Fruit fly (Drosophila melanogaster) whole organism, embryonic: ENCODE results near the gene CG7430.
A peak's percentile ranks its signal among the peaks of the same experiment; 100 is the strongest.

ENCODE experiments used
- B-H2 ChIP-seq: fragments of 200-800 bp; sonication (Bioruptor generic); optimal IDR thresholded peaks from 2 replicates; lab custom pipeline; 2018; ENCODE audit warnings: missing biosample characterization, mild to moderate bottlenecking, missing genetic modification characterization
- Bgb ChIP-seq: fragments of 200-800 bp; sonication (Bioruptor generic); IDR thresholded peaks from 2 replicates; pipeline ENCODE4 v1.3.6; 2022; ENCODE audit warnings: missing biosample characterization, missing genetic modification characterization; ENCODE audit not compliant: partially characterized antibody
- CG10543 ChIP-seq: fragments of 200-800 bp; sonication (Bioruptor generic); optimal IDR thresholded peaks from 3 replicates; lab custom pipeline; 2017; ENCODE audit warnings: missing biosample characterization, mild to moderate bottlenecking, missing genetic modification characterization, moderate library complexity
- CG11247 ChIP-seq: fragments of 200-800 bp; sonication (Bioruptor generic); IDR thresholded peaks from 2 replicates; pipeline ENCODE4 v1.3.6; 2022; ENCODE audit warnings: missing biosample characterization, missing genetic modification characterization
- CG11456 ChIP-seq: fragments of 200-800 bp; sonication (Bioruptor generic); IDR thresholded peaks from 3 replicates; pipeline ENCODE4 v1.3.6; 2022; ENCODE audit warnings: missing biosample characterization, missing genetic modification characterization
- CG12236 ChIP-seq: fragments of 200-800 bp; sonication (Bioruptor generic); optimal IDR thresholded peaks from 2 replicates; lab custom pipeline; 2016; ENCODE audit warnings: missing biosample characterization, missing genetic modification characterization
- CG12299 ChIP-seq: fragments of 200-800 bp; sonication (Bioruptor generic); optimal IDR thresholded peaks from 2 replicates; lab custom pipeline; 2018; ENCODE audit warnings: missing biosample characterization, mild to moderate bottlenecking, missing genetic modification characterization
- CG13624 ChIP-seq: fragments of 200-800 bp; sonication (Bioruptor generic); optimal IDR thresholded peaks from 2 replicates; lab custom pipeline; 2016; ENCODE audit warnings: missing biosample characterization, missing genetic modification characterization
- CG14014 ChIP-seq: fragments of 200-800 bp; sonication (Bioruptor generic); IDR thresholded peaks from 2 replicates; pipeline ENCODE4 v1.3.6; 2022; ENCODE audit warnings: missing biosample characterization, missing genetic modification characterization
- CG14667 ChIP-seq: fragments of 200-800 bp; sonication (Bioruptor generic); IDR thresholded peaks from 2 replicates; pipeline ENCODE4 v1.3.6; 2022; ENCODE audit warnings: missing biosample characterization, missing genetic modification characterization
- CG1832 ChIP-seq: fragments of 200-800 bp; sonication (Bioruptor generic); optimal IDR thresholded peaks from 2 replicates; lab custom pipeline; 2017; ENCODE audit warnings: missing biosample characterization, mild to moderate bottlenecking, missing genetic modification characterization, inconsistent platforms
- CG3065 ChIP-seq: fragments of 200-800 bp; sonication (Bioruptor generic); optimal IDR thresholded peaks from 2 replicates; lab custom pipeline; 2016; ENCODE audit warnings: missing biosample characterization, missing genetic modification characterization
- CG3407 ChIP-seq: fragments of 200-800 bp; sonication (Bioruptor generic); optimal IDR thresholded peaks from 2 replicates; lab custom pipeline; 2018; ENCODE audit warnings: missing biosample characterization, mild to moderate bottlenecking, missing genetic modification characterization
- CG34376 ChIP-seq: fragments of 200-800 bp; sonication (Bioruptor generic); optimal IDR thresholded peaks from 2 replicates; lab custom pipeline; 2018; ENCODE audit warnings: missing biosample characterization, mild to moderate bottlenecking, missing genetic modification characterization
- CG42726 ChIP-seq: fragments of 200-800 bp; sonication (Bioruptor generic); IDR thresholded peaks from 2 replicates; pipeline ENCODE4 v1.3.6; 2022; ENCODE audit warnings: missing biosample characterization, missing genetic modification characterization; ENCODE audit not compliant: partially characterized antibody
- CG4360 ChIP-seq: fragments of 200-800 bp; sonication (Bioruptor generic); IDR thresholded peaks from 2 replicates; pipeline ENCODE4 v1.3.6; 2022; ENCODE audit warnings: missing biosample characterization, missing genetic modification characterization
- CG6689 ChIP-seq: fragments of 200-800 bp; sonication (Bioruptor generic); IDR thresholded peaks from 2 replicates; pipeline ENCODE4 v1.3.6; 2022; ENCODE audit warnings: missing biosample characterization, missing genetic modification characterization
- CG8290 ChIP-seq, 3 experiments: fragments of 200-800 bp; sonication (Bioruptor generic); optimal IDR thresholded peaks; 2 replicates each; lab custom pipeline; 2016 to 2019; ENCODE audit warnings: missing biosample characterization in 3 of 3, missing genetic modification characterization in 3 of 3, mild to moderate bottlenecking in 2 of 3, moderate library complexity in 1 of 3
- CG9932 ChIP-seq: fragments of 200-800 bp; sonication (Bioruptor generic); IDR thresholded peaks from 2 replicates; pipeline ENCODE4 v1.3.6; 2022; ENCODE audit warnings: missing biosample characterization, missing genetic modification characterization
- D19A ChIP-seq: fragments of 200-800 bp; optimal IDR thresholded peaks from 3 replicates; lab custom pipeline; 2019; ENCODE audit warnings: missing biosample characterization, mild to moderate bottlenecking, missing genetic modification characterization, moderate library complexity
- Dbx ChIP-seq: fragments of 200-800 bp; sonication (Bioruptor generic); IDR thresholded peaks from 3 replicates; pipeline ENCODE4 v1.3.6; 2022; ENCODE audit warnings: missing biosample characterization, missing genetic modification characterization
- Dll ChIP-seq: fragments of 200-800 bp; sonication (Bioruptor generic); IDR thresholded peaks from 4 replicates; pipeline ENCODE4 v1.3.6; 2022; ENCODE audit warnings: missing biosample characterization, missing genetic modification characterization; ENCODE audit not compliant: partially characterized antibody
- E2f2 ChIP-seq: fragments of 200-800 bp; sonication (Bioruptor generic); IDR thresholded peaks from 2 replicates; pipeline ENCODE4 v1.3.6; 2022; ENCODE audit warnings: missing biosample characterization, missing genetic modification characterization
- Ets65A ChIP-seq: fragments of 200-800 bp; sonication (Bioruptor generic); peaks from one replicate; lab custom pipeline; 2016; ENCODE audit warnings: missing biosample characterization, missing genetic modification characterization
- Fer3 ChIP-seq: fragments of 200-800 bp; sonication (Bioruptor generic); optimal IDR thresholded peaks from 2 replicates; lab custom pipeline; 2018; ENCODE audit warnings: missing biosample characterization, mild to moderate bottlenecking, missing genetic modification characterization, moderate library complexity
- HLH3B ChIP-seq: fragments of 200-800 bp; sonication (Bioruptor generic); IDR thresholded peaks from 2 replicates; pipeline ENCODE4 v1.3.6; 2022; ENCODE audit warnings: missing biosample characterization, missing genetic modification characterization
- Hr78 ChIP-seq, 2 experiments: fragments of 200-800 bp in 1 of 2; fragments of >200 bp in 1 of 2; sonication (Bioruptor generic) in 1 of 2; optimal IDR thresholded peaks; 2 replicates each; lab custom pipeline; 2017 to 2019; ENCODE audit warnings: missing biosample characterization in 2 of 2, missing genetic modification characterization in 2 of 2, mild to moderate bottlenecking in 1 of 2, moderate library complexity in 1 of 2
- Meics ChIP-seq: fragments of 200-800 bp; sonication (Bioruptor generic); optimal IDR thresholded peaks from 2 replicates; lab custom pipeline; 2017; ENCODE audit warnings: missing biosample characterization, mild to moderate bottlenecking, missing genetic modification characterization
- Nf-YC ChIP-seq: fragments of 200-800 bp; optimal IDR thresholded peaks from 3 replicates; lab custom pipeline; 2019; ENCODE audit warnings: missing biosample characterization, mild to moderate bottlenecking, missing genetic modification characterization, moderate library complexity
- Rfx ChIP-seq: fragments of 200-800 bp; sonication (Bioruptor generic); IDR thresholded peaks from 2 replicates; pipeline ENCODE4 v1.3.6; 2022; ENCODE audit warnings: missing biosample characterization, missing genetic modification characterization
- Sox100B ChIP-seq: fragments of 200-800 bp; sonication (Bioruptor generic); optimal IDR thresholded peaks from 3 replicates; lab custom pipeline; 2018; ENCODE audit warnings: missing biosample characterization, mild to moderate bottlenecking, missing genetic modification characterization
- amos ChIP-seq: fragments of 200-800 bp; sonication (Bioruptor generic); IDR thresholded peaks from 2 replicates; pipeline ENCODE4 v1.3.6; 2022; ENCODE audit warnings: missing biosample characterization, missing genetic modification characterization; ENCODE audit not compliant: partially characterized antibody
- aop ChIP-seq: fragments of 200-800 bp; sonication (Bioruptor generic); IDR thresholded peaks from 2 replicates; pipeline ENCODE4 v1.3.6; 2022; ENCODE audit warnings: missing biosample characterization, missing genetic modification characterization
- ase ChIP-seq: fragments of 200-800 bp; sonication (Bioruptor generic); IDR thresholded peaks from 3 replicates; pipeline ENCODE4 v1.3.6; 2022; ENCODE audit warnings: missing biosample characterization, missing genetic modification characterization
- bbx ChIP-seq: fragments of 200-800 bp; sonication (Bioruptor generic); IDR thresholded peaks from 2 replicates; pipeline ENCODE4 v1.3.6; 2022; ENCODE audit warnings: missing biosample characterization, missing genetic modification characterization; ENCODE audit not compliant: partially characterized antibody
- exex ChIP-seq: fragments of 200-800 bp; sonication (Bioruptor generic); optimal IDR thresholded peaks from 4 replicates; lab custom pipeline; 2018; ENCODE audit warnings: missing biosample characterization, mild to moderate bottlenecking, missing genetic modification characterization, moderate library complexity
- gcm ChIP-seq: fragments of 200-800 bp; sonication (Bioruptor generic); optimal IDR thresholded peaks from 2 replicates; lab custom pipeline; 2019; ENCODE audit warnings: missing biosample characterization, mild to moderate bottlenecking, missing genetic modification characterization, moderate library complexity
- hbn ChIP-seq: fragments of 200-800 bp; sonication (Bioruptor generic); IDR thresholded peaks from 2 replicates; pipeline ENCODE4 v1.3.6; 2022; ENCODE audit warnings: missing biosample characterization, missing genetic modification characterization; ENCODE audit not compliant: partially characterized antibody
- jing ChIP-seq: fragments of 200-800 bp; sonication (Bioruptor generic); optimal IDR thresholded peaks from 2 replicates; lab custom pipeline; 2018; ENCODE audit warnings: missing biosample characterization, mild to moderate bottlenecking, missing genetic modification characterization
- knrl ChIP-seq: fragments of 200-800 bp; sonication (Bioruptor generic); IDR thresholded peaks from 3 replicates; pipeline ENCODE4 v1.3.6; 2022; ENCODE audit warnings: missing biosample characterization, missing genetic modification characterization; ENCODE audit not compliant: partially characterized antibody
- lab ChIP-seq: fragments of 200-800 bp; sonication (Bioruptor generic); optimal IDR thresholded peaks from 3 replicates; lab custom pipeline; 2017; ENCODE audit warnings: missing biosample characterization, missing genetic modification characterization, mild to moderate bottlenecking, moderate library complexity, missing genetic modification reagents
- lmd ChIP-seq: fragments of 200-800 bp; sonication (Bioruptor generic); IDR thresholded peaks from 2 replicates; pipeline ENCODE4 v1.3.6; 2022; ENCODE audit warnings: missing biosample characterization, missing genetic modification characterization
- pfk ChIP-seq: fragments of 200-800 bp; sonication (Bioruptor generic); optimal IDR thresholded peaks from 2 replicates; lab custom pipeline; 2018; ENCODE audit warnings: missing biosample characterization, mild to moderate bottlenecking, missing genetic modification characterization, moderate library complexity
- pzg ChIP-seq: fragments of 200-800 bp; sonication (Bioruptor generic); optimal IDR thresholded peaks from 3 replicates; lab custom pipeline; 2018; ENCODE audit warnings: missing biosample characterization, mild to moderate bottlenecking, missing genetic modification characterization, moderate library complexity
- shn ChIP-seq: fragments of 200-800 bp; sonication (Bioruptor generic); optimal IDR thresholded peaks from 3 replicates; lab custom pipeline; 2016; ENCODE audit warnings: missing biosample characterization, missing genetic modification characterization
- tx ChIP-seq: fragments of 200-800 bp; sonication (Bioruptor generic); optimal IDR thresholded peaks from 2 replicates; lab custom pipeline; 2016; ENCODE audit warnings: missing biosample characterization, missing genetic modification characterization
- vnd ChIP-seq: fragments of 200-800 bp; sonication (Bioruptor generic); IDR thresholded peaks from 3 replicates; pipeline ENCODE4 v1.3.6; 2022; ENCODE audit warnings: missing biosample characterization, missing genetic modification characterization; ENCODE audit not compliant: partially characterized antibody
- zf30C ChIP-seq: fragments of 200-800 bp; sonication (Bioruptor generic); optimal IDR thresholded peaks from 3 replicates; lab custom pipeline; 2018; ENCODE audit warnings: missing biosample characterization, mild to moderate bottlenecking, missing genetic modification characterization

The CG7430 gene

DNA sequence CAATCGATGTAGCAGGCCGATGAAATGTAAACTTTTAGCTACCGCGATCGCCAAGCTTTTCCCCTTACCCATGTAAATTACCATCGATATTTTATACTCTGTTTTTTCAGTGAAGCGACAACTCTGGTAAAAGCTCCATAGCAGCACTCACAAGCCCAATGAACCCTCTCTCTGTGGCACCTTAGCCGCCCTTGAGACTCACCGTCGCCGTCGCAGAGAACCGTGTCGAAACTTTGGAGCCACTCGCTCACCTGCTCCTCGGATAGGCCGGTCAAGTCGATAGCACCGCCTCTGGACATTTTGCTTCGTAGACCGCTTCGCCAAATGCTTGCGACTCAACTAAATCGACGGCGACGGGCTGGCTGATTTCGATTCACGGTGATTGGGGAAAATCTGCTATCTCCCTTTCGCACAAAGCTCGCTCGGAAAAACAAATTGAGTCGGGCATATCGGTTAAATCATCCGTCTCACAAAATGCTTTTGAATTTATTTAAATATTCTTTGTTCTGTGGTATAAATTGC, 5.6 kb upstream of the CG7430 start, which contains the start of gene CG5577:
TSS of gene CG5577 (minus strand) at position 343 of the 522 bp plus-strand sequence.
- TF ChIP-seq CG12299 (tag; lab: Kevin White, UChicago) = no peak
- TF ChIP-seq lab (GFP tag; lab: Kevin White, UChicago) = peak; percentile 69
- TF ChIP-seq CG11247 (GFP tag; lab: Robert Waterston, UW) = no peak
- TF ChIP-seq pzg (GFP tag; lab: Kevin White, UChicago) = peak; percentile 36
- TF ChIP-seq vnd (GFP tag; lab: Robert Waterston, UW) = peak; percentile 60; the same call in 2 of the 3 replicates
- TF ChIP-seq CG8290 (GFP tag; optimal IDR thresholded peaks at IDR 0.05; lab: Kevin White, UChicago) = no peak
- peak in 1 of 2 experiments; percentile 72 for TF ChIP-seq CG8290 (tag; optimal IDR thresholded peaks at IDR 0.05; lab: Kevin White, UChicago)
- TF ChIP-seq Fer3 = peak; percentile 15
- peak; percentile 51; the same call in 1 of the 2 replicates for TF ChIP-seq CG9932 (GFP tag; lab: Robert Waterston, UW)
- TF ChIP-seq lmd (GFP tag; lab: Robert Waterston, UW) = peak; percentile 15; the same call in 1 of the 2 replicates
- TF ChIP-seq Dll = peak; percentile 67
- TF ChIP-seq CG1832 = peak; percentile 38
- TF ChIP-seq zf30C (GFP tag; lab: Kevin White, UChicago) = no peak
- no peak for TF ChIP-seq Ets65A (GFP tag; lab: Kevin White, UChicago)
- TF ChIP-seq gcm = no peak
- TF ChIP-seq exex (tag; lab: Kevin White, UChicago) = peak; percentile 50
- TF ChIP-seq D19A (tag; lab: Kevin White, UChicago) = peak; percentile 69
- TF ChIP-seq Nf-YC = peak; percentile 90
- TF ChIP-seq ase (GFP tag; lab: Robert Waterston, UW) = peak; percentile 39; the same call in 1 of the 3 replicates
- TF ChIP-seq CG42726 (GFP tag; lab: Robert Waterston, UW) = peak; percentile 39; the same call in 1 of the 2 replicates
- no peak for TF ChIP-seq CG3407 (GFP tag; lab: Kevin White, UChicago)
- TF ChIP-seq Rfx (GFP tag; lab: Robert Waterston, UW) = peak; percentile 63
- TF ChIP-seq jing (GFP tag; lab: Kevin White, UChicago) = no peak
- peak; percentile 91 for TF ChIP-seq CG34376
- TF ChIP-seq aop (GFP tag; lab: Robert Waterston, UW) = no peak
- no peak for TF ChIP-seq pfk (GFP tag; lab: Kevin White, UChicago)
- peak; percentile 16 for TF ChIP-seq shn (GFP tag; lab: Kevin White, UChicago)
- TF ChIP-seq Dbx (GFP tag; lab: Robert Waterston, UW) = peak; percentile 62; the same call in 1 of the 3 replicates
- TF ChIP-seq CG10543 (GFP tag; lab: Kevin White, UChicago) = peak; percentile 79
- 0 out of 3 replicates have a peak, but pooled peaks have one; percentile 21 for TF ChIP-seq CG11456 (GFP tag; lab: Robert Waterston, UW)
- peak; percentile 32; the same call in 1 of the 2 replicates for TF ChIP-seq CG14014 (GFP tag; lab: Robert Waterston, UW)
- TF ChIP-seq HLH3B = no peak
- peak; percentile 32; the same call in 1 of the 2 replicates for TF ChIP-seq CG6689 (GFP tag; lab: Robert Waterston, UW)
- peak; percentile 40 for TF ChIP-seq Meics
- peak; percentile 40; the same call in 1 of the 2 replicates for TF ChIP-seq hbn (GFP tag; lab: Robert Waterston, UW)
- no peak for TF ChIP-seq CG12236 (GFP tag; lab: Kevin White, UChicago)
- no peak for TF ChIP-seq CG14667 (GFP tag; lab: Robert Waterston, UW)
- no peak for TF ChIP-seq Sox100B
- TF ChIP-seq CG4360 (GFP tag; lab: Robert Waterston, UW) = no peak
- TF ChIP-seq amos (GFP tag; lab: Robert Waterston, UW) = peak; percentile 65; the same call in 1 of the 2 replicates
- TF ChIP-seq Hr78 (GFP tag; optimal IDR thresholded peaks at IDR 0.05; lab: Kevin White, UChicago) = peak in 1 of 2 experiments; percentile 13
- peak; percentile 52; the same call in 1 of the 2 replicates for TF ChIP-seq bbx
- peak; percentile 27 for TF ChIP-seq CG13624 (GFP tag; lab: Kevin White, UChicago)
- no peak for TF ChIP-seq CG3065 (GFP tag; lab: Kevin White, UChicago)
- no peak for TF ChIP-seq E2f2
- TF ChIP-seq Bgb (GFP tag; lab: Robert Waterston, UW) = peak; percentile 74
- TF ChIP-seq tx (GFP tag; lab: Kevin White, UChicago) = no peak
- peak; percentile 56; the same call in 2 of the 3 replicates for TF ChIP-seq knrl
- TF ChIP-seq B-H2 (GFP tag; lab: Kevin White, UChicago) = peak; percentile 31
